Fruit fly (Drosophila melanogaster) whole organism, prepupa: ENCODE data around the gene Cf2.
A peak's percentile ranks its signal among the peaks of the same experiment; 100 is the strongest.

Experiments used
- Blimp-1 ChIP-seq: fragments of 200-800 bp; sonication (Bioruptor generic); optimal IDR thresholded peaks from 3 replicates; lab custom pipeline; 2017; ENCODE audit warnings: missing biosample characterization, missing genetic modification characterization, mild to moderate bottlenecking, moderate library complexity, missing genetic modification reagents
- CG10669 ChIP-seq: fragments of 200-800 bp; sonication (Bioruptor generic); optimal IDR thresholded peaks from 3 replicates; lab custom pipeline; 2018; ENCODE audit warnings: missing biosample characterization, mild to moderate bottlenecking, missing genetic modification characterization, moderate library complexity
- CG11762 ChIP-seq: fragments of 200-800 bp; sonication (Bioruptor generic); optimal IDR thresholded peaks from 3 replicates; lab custom pipeline; 2016; ENCODE audit warnings: missing biosample characterization, missing genetic modification characterization; ENCODE audit not compliant: insufficient read depth
- CG11902 ChIP-seq: fragments of 200-800 bp; sonication (Bioruptor generic); optimal IDR thresholded peaks from 3 replicates; lab custom pipeline; 2016; ENCODE audit warnings: missing biosample characterization, missing genetic modification characterization
- CG15336 ChIP-seq: fragments of 200-800 bp; sonication (Bioruptor generic); IDR thresholded peaks from 2 replicates; pipeline ENCODE4 v1.3.6; 2022; ENCODE audit warnings: missing biosample characterization, missing genetic modification characterization
- CG16779 ChIP-seq: fragments of 200-800 bp; sonication (Bioruptor generic); optimal IDR thresholded peaks from 3 replicates; lab custom pipeline; 2017; ENCODE audit warnings: missing biosample characterization, mild to moderate bottlenecking, missing genetic modification characterization
- CG3032 ChIP-seq: fragments of 200-800 bp; optimal IDR thresholded peaks from 2 replicates; lab custom pipeline; 2019; ENCODE audit warnings: missing biosample characterization, mild to moderate bottlenecking, missing genetic modification characterization, moderate library complexity
- CG31627 ChIP-seq: fragments of 200-800 bp; sonication (Bioruptor generic); optimal IDR thresholded peaks from 3 replicates; lab custom pipeline; 2016; ENCODE audit warnings: missing biosample characterization, missing genetic modification characterization
- CG32006 ChIP-seq: fragments of 200-800 bp; sonication (Bioruptor generic); optimal IDR thresholded peaks from 3 replicates; lab custom pipeline; 2017; ENCODE audit warnings: missing biosample characterization, mild to moderate bottlenecking, missing genetic modification characterization
- CG34406 ChIP-seq: fragments of 200-800 bp; sonication (Bioruptor generic); optimal IDR thresholded peaks from 3 replicates; lab custom pipeline; 2016; ENCODE audit warnings: missing biosample characterization, missing genetic modification characterization
- CG3919 ChIP-seq: fragments of 200-800 bp; sonication (Bioruptor generic); optimal IDR thresholded peaks from 3 replicates; lab custom pipeline; 2016; ENCODE audit warnings: missing biosample characterization, missing genetic modification characterization
- CG4318 ChIP-seq: fragments of 200-800 bp; sonication (Bioruptor generic); optimal IDR thresholded peaks from 3 replicates; lab custom pipeline; 2017; ENCODE audit warnings: missing biosample characterization, mild to moderate bottlenecking, missing genetic modification characterization
- CG6163 ChIP-seq: fragments of 200-800 bp; sonication (Bioruptor generic); IDR thresholded peaks from 3 replicates; pipeline ENCODE4 v1.3.6; 2022; ENCODE audit warnings: missing biosample characterization, missing genetic modification characterization
- CG6276 ChIP-seq: fragments of 200-800 bp; sonication (Bioruptor generic); optimal IDR thresholded peaks from 2 replicates; lab custom pipeline; 2017; ENCODE audit warnings: missing biosample characterization, mild to moderate bottlenecking, missing genetic modification characterization
- CG6792 ChIP-seq: fragments of 200-800 bp; sonication (Bioruptor generic); optimal IDR thresholded peaks from 3 replicates; lab custom pipeline; 2016; ENCODE audit warnings: missing biosample characterization, missing genetic modification characterization
- CG6808 ChIP-seq: fragments of 200-800 bp; sonication (Bioruptor generic); optimal IDR thresholded peaks from 3 replicates; lab custom pipeline; 2017; ENCODE audit warnings: missing biosample characterization, missing genetic modification characterization, mild to moderate bottlenecking, moderate library complexity, missing genetic modification reagents
- CG6854 ChIP-seq: fragments of 200-800 bp; sonication (Bioruptor generic); optimal IDR thresholded peaks from 2 replicates; lab custom pipeline; 2017; ENCODE audit warnings: missing biosample characterization, mild to moderate bottlenecking, missing genetic modification characterization
- CG7368 ChIP-seq: fragments of 200-800 bp; sonication (Bioruptor generic); optimal IDR thresholded peaks from 3 replicates; lab custom pipeline; 2016; ENCODE audit warnings: missing biosample characterization, missing genetic modification characterization
- CG8319 ChIP-seq: fragments of 200-800 bp; sonication (Bioruptor generic); optimal IDR thresholded peaks from 3 replicates; lab custom pipeline; 2016; ENCODE audit warnings: missing biosample characterization, missing genetic modification characterization
- CG8632 ChIP-seq: fragments of 200-800 bp; sonication (Bioruptor generic); optimal IDR thresholded peaks from 3 replicates; lab custom pipeline; 2016; ENCODE audit warnings: missing biosample characterization, missing genetic modification characterization
- CG9139 ChIP-seq: fragments of 200-800 bp; sonication (Bioruptor generic); optimal IDR thresholded peaks from 3 replicates; lab custom pipeline; 2017; ENCODE audit warnings: missing biosample characterization, mild to moderate bottlenecking, missing genetic modification characterization
- Eip78C ChIP-seq: fragments of 200-800 bp; sonication (Bioruptor generic); peaks from one replicate; lab custom pipeline; 2016; ENCODE audit warnings: missing biosample characterization, missing genetic modification characterization
- Eip93F ChIP-seq: fragments of 200-800 bp; sonication (Bioruptor generic); optimal IDR thresholded peaks from 2 replicates; lab custom pipeline; 2016; ENCODE audit warnings: missing biosample characterization, mild to moderate bottlenecking, missing genetic modification characterization
- Ets21C ChIP-seq: fragments of 200-800 bp; sonication (Bioruptor generic); optimal IDR thresholded peaks from 3 replicates; lab custom pipeline; 2016; ENCODE audit warnings: missing biosample characterization, missing genetic modification characterization
- Gug ChIP-seq: fragments of 200-800 bp; sonication (Bioruptor generic); IDR thresholded peaks from 2 replicates; pipeline ENCODE4 v1.3.6; 2022; ENCODE audit warnings: missing biosample characterization, missing genetic modification characterization
- Hr38 ChIP-seq: sonication (Bioruptor generic); optimal IDR thresholded peaks from 2 replicates; lab custom pipeline; 2016; ENCODE audit warnings: missing biosample characterization, missing genetic modification characterization
- Hr39 ChIP-seq: fragments of 200-800 bp; sonication (Bioruptor generic); optimal IDR thresholded peaks from 2 replicates; lab custom pipeline; 2016; ENCODE audit warnings: missing biosample characterization, missing genetic modification characterization
- Hr4 ChIP-seq: fragments of 200-800 bp; sonication (Bioruptor generic); optimal IDR thresholded peaks from 3 replicates; lab custom pipeline; 2016; ENCODE audit warnings: missing biosample characterization, missing genetic modification characterization
- Lpt ChIP-seq: fragments of 200-800 bp; sonication (Bioruptor generic); optimal IDR thresholded peaks from 3 replicates; lab custom pipeline; 2016; ENCODE audit warnings: missing biosample characterization, missing genetic modification characterization
- Met ChIP-seq: fragments of 200-800 bp; sonication (Bioruptor generic); optimal IDR thresholded peaks from 3 replicates; lab custom pipeline; 2016; ENCODE audit warnings: missing biosample characterization, missing genetic modification characterization
- OdsH ChIP-seq: fragments of 200-800 bp; sonication (Bioruptor generic); optimal IDR thresholded peaks from 3 replicates; lab custom pipeline; 2016; ENCODE audit warnings: missing biosample characterization, missing genetic modification characterization
- Smox ChIP-seq: fragments of 200-800 bp; sonication (Bioruptor generic); optimal IDR thresholded peaks from 3 replicates; lab custom pipeline; 2016; ENCODE audit warnings: missing biosample characterization, missing genetic modification characterization
- Sox102F ChIP-seq: fragments of 200-800 bp; sonication (Bioruptor generic); optimal IDR thresholded peaks from 2 replicates; lab custom pipeline; 2016; ENCODE audit warnings: missing biosample characterization, mild to moderate bottlenecking, missing genetic modification characterization
- Sox14 ChIP-seq: fragments of 200-800 bp; sonication (Bioruptor generic); optimal IDR thresholded peaks from 3 replicates; lab custom pipeline; 2016; ENCODE audit warnings: missing biosample characterization, missing genetic modification characterization
- Sox15 ChIP-seq: fragments of 200-800 bp; sonication (Bioruptor generic); optimal IDR thresholded peaks from 3 replicates; lab custom pipeline; 2016; ENCODE audit warnings: missing biosample characterization, missing genetic modification characterization
- acj6 ChIP-seq: fragments of 200-800 bp; sonication (Bioruptor generic); optimal IDR thresholded peaks from 3 replicates; lab custom pipeline; 2016; ENCODE audit warnings: missing biosample characterization, missing genetic modification characterization
- cyc ChIP-seq: fragments of 200-800 bp; sonication (Bioruptor generic); optimal IDR thresholded peaks from 3 replicates; lab custom pipeline; 2016; ENCODE audit warnings: missing biosample characterization, missing genetic modification characterization
- dac ChIP-seq: fragments of 200-800 bp; sonication (Bioruptor generic); optimal IDR thresholded peaks from 2 replicates; lab custom pipeline; 2017; ENCODE audit warnings: missing biosample characterization, mild to moderate bottlenecking, missing genetic modification characterization
- dsx ChIP-seq: fragments of 200-800 bp; optimal IDR thresholded peaks from 3 replicates; lab custom pipeline; 2019; ENCODE audit warnings: missing biosample characterization, mild to moderate bottlenecking, missing genetic modification characterization, moderate library complexity; ENCODE audit not compliant: poor library complexity, severe bottlenecking
- eg ChIP-seq: fragments of 200-800 bp; sonication (Bioruptor generic); IDR thresholded peaks from 3 replicates; pipeline ENCODE4 v1.3.6; 2022; ENCODE audit warnings: missing biosample characterization, missing genetic modification characterization
- esn ChIP-seq: fragments of 200-800 bp; sonication (Bioruptor generic); optimal IDR thresholded peaks from 2 replicates; lab custom pipeline; 2016; ENCODE audit warnings: missing biosample characterization, mild to moderate bottlenecking, missing genetic modification characterization, moderate library complexity
- fd85E ChIP-seq: fragments of 200-800 bp; sonication (Bioruptor generic); optimal IDR thresholded peaks from 3 replicates; lab custom pipeline; 2016; ENCODE audit warnings: missing biosample characterization, missing genetic modification characterization
- lz ChIP-seq: fragments of 200-800 bp; sonication (Bioruptor generic); optimal IDR thresholded peaks from 3 replicates; lab custom pipeline; 2016; ENCODE audit warnings: missing biosample characterization, missing genetic modification characterization
- net ChIP-seq: fragments of 200-800 bp; sonication (Bioruptor generic); optimal IDR thresholded peaks from 3 replicates; lab custom pipeline; 2016; ENCODE audit warnings: missing biosample characterization, missing genetic modification characterization
- pdm3 ChIP-seq: fragments of 200-800 bp; sonication (Bioruptor generic); optimal IDR thresholded peaks from 3 replicates; lab custom pipeline; 2016; ENCODE audit warnings: missing biosample characterization, missing genetic modification characterization
- ss ChIP-seq, 2 experiments: fragments of 200-800 bp; sonication (Bioruptor generic); optimal IDR thresholded peaks; 2 replicates in 1 of 2; 3 replicates in 1 of 2; lab custom pipeline; 2017 to 2018; ENCODE audit warnings: mild to moderate bottlenecking in 2 of 2, missing biosample characterization in 2 of 2, missing genetic modification characterization in 2 of 2, moderate library complexity in 1 of 2
- svp ChIP-seq: fragments of 200-800 bp; sonication (Bioruptor generic); peaks from one replicate; lab custom pipeline; 2016; ENCODE audit warnings: missing biosample characterization, missing genetic modification characterization
- topi ChIP-seq: fragments of 200-800 bp; sonication (Bioruptor generic); optimal IDR thresholded peaks from 3 replicates; lab custom pipeline; 2016; ENCODE audit warnings: missing biosample characterization, missing genetic modification characterization
- vri ChIP-seq: fragments of 200-800 bp; sonication (Bioruptor generic); optimal IDR thresholded peaks from 3 replicates; lab custom pipeline; 2016; ENCODE audit warnings: missing biosample characterization, mild to moderate bottlenecking, missing genetic modification characterization

Cf2 gene

DNA sequence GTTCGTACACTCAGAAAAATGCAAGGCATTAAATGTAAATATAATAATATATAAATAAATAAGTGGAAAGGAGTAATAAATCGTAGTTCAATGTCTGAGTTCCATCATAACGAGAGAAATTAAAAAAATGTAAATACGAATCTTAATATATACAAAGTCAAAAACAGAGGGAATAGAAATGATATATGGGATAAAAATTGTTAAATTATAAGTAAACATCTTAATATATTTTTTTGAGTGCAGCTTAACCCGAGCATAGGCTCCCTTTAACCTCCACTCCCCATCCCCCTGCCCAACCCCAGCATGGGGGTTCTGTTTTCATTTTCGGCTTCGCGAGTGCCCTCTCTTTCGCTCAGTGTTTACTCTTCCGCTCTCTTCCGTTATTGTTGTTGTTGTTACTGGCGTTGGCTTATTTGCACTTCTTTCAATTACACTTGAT is 32.8 kb upstream of the Cf2 start (continued):
- TF ChIP-seq svp (GFP tag; lab: Kevin White, UChicago) = peak; percentile 65
- TF ChIP-seq Smox (GFP tag; lab: Kevin White, UChicago) = no peak
- peak; percentile 48 for TF ChIP-seq esn (GFP tag; lab: Kevin White, UChicago)
- TF ChIP-seq CG8632 (GFP tag; lab: Kevin White, UChicago) = peak; percentile 54
- peak; percentile 30 for TF ChIP-seq CG11902 (GFP tag; lab: Kevin White, UChicago)
- TF ChIP-seq topi (GFP tag; lab: Kevin White, UChicago) = peak; percentile 26
- TF ChIP-seq CG8319 (GFP tag; lab: Kevin White, UChicago) = no peak
- TF ChIP-seq vri (GFP tag; lab: Kevin White, UChicago) = no peak
- TF ChIP-seq, all 60 proteins: peak for 34

- peak; percentile 24 for TF ChIP-seq CG4318
- peak; percentile 20 for TF ChIP-seq Lpt
- peak; percentile 59 for TF ChIP-seq svp (GFP tag; lab: Kevin White, UChicago)
- no peak for TF ChIP-seq Met
- TF ChIP-seq CG15336 (GFP tag; lab: Robert Waterston, UW) = peak; percentile 92
- no peak for TF ChIP-seq CG9139 (GFP tag; lab: Kevin White, UChicago)
- no peak for TF ChIP-seq Blimp-1 (GFP tag; lab: Kevin White, UChicago)
- peak; percentile 20 for TF ChIP-seq CG8632 (GFP tag; lab: Kevin White, UChicago)
- no peak for TF ChIP-seq CG6854
- TF ChIP-seq ss (GFP tag; optimal IDR thresholded peaks at IDR 0.05; lab: Kevin White, UChicago) = no peak
- peak; percentile 38 for TF ChIP-seq CG7368 (GFP tag; lab: Kevin White, UChicago)
- peak; percentile 11 for TF ChIP-seq Smox (GFP tag; lab: Kevin White, UChicago)
- TF ChIP-seq topi (GFP tag; lab: Kevin White, UChicago) = no peak
- peak; percentile 89 for TF ChIP-seq Eip78C (GFP tag; lab: Kevin White, UChicago)
- no peak for TF ChIP-seq lz
- TF ChIP-seq CG32006 (GFP tag; lab: Kevin White, UChicago) = peak; percentile 65
- no peak for TF ChIP-seq CG31627 (GFP tag; lab: Kevin White, UChicago)
- TF ChIP-seq Sox14 (GFP tag; lab: Kevin White, UChicago) = no peak
- TF ChIP-seq Hr4 = peak; percentile 76
- TF ChIP-seq pdm3 (GFP tag; lab: Kevin White, UChicago) = peak; percentile 46
- TF ChIP-seq CG11902 (GFP tag; lab: Kevin White, UChicago) = no peak
- no peak for TF ChIP-seq Ets21C (GFP tag; lab: Kevin White, UChicago)
- peak; percentile 86 for TF ChIP-seq CG6276 (GFP tag; lab: Kevin White, UChicago)
- peak; percentile 8 for TF ChIP-seq CG10669 (GFP tag; lab: Kevin White, UChicago)
- peak; percentile 60 for TF ChIP-seq OdsH
- TF ChIP-seq CG3919 (GFP tag; lab: Kevin White, UChicago) = peak; percentile 49
- no peak for TF ChIP-seq Hr38 (GFP tag; lab: Kevin White, UChicago)
- TF ChIP-seq CG8319 (GFP tag; lab: Kevin White, UChicago) = no peak
- peak; percentile 10 for TF ChIP-seq cyc (GFP tag; lab: Kevin White, UChicago)
- TF ChIP-seq CG6792 (GFP tag; lab: Kevin White, UChicago) = peak; percentile 20
- peak; percentile 74 for TF ChIP-seq net
- TF ChIP-seq acj6 = no peak
- TF ChIP-seq CG6163 (GFP tag; lab: Robert Waterston, UW) = peak; percentile 75; the same call in 2 of the 3 replicates
- TF ChIP-seq vri (GFP tag; lab: Kevin White, UChicago) = no peak
- TF ChIP-seq eg (GFP tag; lab: Robert Waterston, UW) = peak; percentile 91
- no peak for TF ChIP-seq Hr39 (GFP tag; lab: Kevin White, UChicago)
- no peak for TF ChIP-seq Eip93F (GFP tag; lab: Kevin White, UChicago)
- peak; percentile 30 for TF ChIP-seq CG34406
- TF ChIP-seq dac (GFP tag; lab: Kevin White, UChicago) = peak; percentile 17
- TF ChIP-seq CG3032 (tag; lab: Kevin White, UChicago) = no peak
- peak; percentile 65; the same call in 1 of the 2 replicates for TF ChIP-seq Gug (GFP tag; lab: Robert Waterston, UW)
- TF ChIP-seq CG6808 (GFP tag; lab: Kevin White, UChicago) = no peak
- TF ChIP-seq CG16779 (tag; lab: Kevin White, UChicago) = peak; percentile 17
- peak; percentile 33 for TF ChIP-seq CG11762
- peak; percentile 20 for TF ChIP-seq Sox15 (GFP tag; lab: Kevin White, UChicago)
- TF ChIP-seq dsx (GFP tag; lab: Kevin White, UChicago) = no peak
- TF ChIP-seq fd85E (GFP tag; lab: Kevin White, UChicago) = no peak
- no peak for TF ChIP-seq Sox102F (GFP tag; lab: Kevin White, UChicago)
Measured at dm6 chr2L:4907986-4908385, 25.1 kb upstream of the Cf2 start.
